Worm (Caenorhabditis elegans): ENCODE results near the gene srbc-45.

DNA sequence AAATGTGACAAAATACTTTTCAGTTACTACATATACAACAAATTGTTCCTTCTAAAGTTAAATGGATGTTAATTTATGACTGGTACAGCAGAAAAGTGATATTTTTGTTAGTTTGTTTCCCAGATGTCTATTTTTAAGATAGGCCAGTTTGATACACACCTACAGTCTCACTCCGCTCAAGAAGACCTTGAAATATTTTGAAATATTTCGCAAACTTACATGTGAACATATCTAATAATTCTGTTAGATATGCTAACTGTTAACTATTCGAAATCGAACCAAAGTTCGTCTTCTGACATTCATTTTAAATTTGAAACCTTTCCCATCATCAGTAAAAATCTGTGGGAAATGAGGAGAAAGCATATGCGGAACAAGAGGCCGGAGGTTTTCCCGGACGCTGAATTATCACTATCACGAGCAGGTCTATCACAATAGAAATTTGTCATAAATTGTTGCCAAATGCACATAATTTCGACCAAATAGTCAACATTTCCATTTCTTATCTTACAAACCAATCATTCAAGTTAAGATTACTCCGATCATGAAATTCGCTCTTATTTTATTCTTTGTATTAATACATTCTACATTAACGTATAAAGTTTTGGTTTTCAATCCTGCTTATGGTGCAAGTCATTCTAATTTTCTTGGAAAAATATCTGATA lies 16.5 kb downstream of the srbc-45 start, which contains the start of the genes ZC443.4 and ugt-18:
- TF ChIP-seq hmg-1.1 (GFP tag; IDR thresholded peaks at IDR 0.05) (no peak), mep-1 (tag; optimal IDR thresholded peaks at IDR 0.05) (no peak), pqm-1 (tag; optimal IDR thresholded peaks at IDR 0.05) (peak; percentile 60), fkh-10 (GFP tag; optimal IDR thresholded peaks at IDR 0.05) (no peak), dmd-6 (GFP tag; IDR thresholded peaks at IDR 0.05) (0 out of 2 replicates have a peak, but pooled peaks have one; percentile 10), nhr-237 (tag; optimal IDR thresholded peaks at IDR 0.05) (no peak), ztf-11 (tag; optimal IDR thresholded peaks at IDR 0.05) (no peak), D1046.2 (GFP tag; IDR thresholded peaks at IDR 0.05) (no peak), dpl-1 (GFP tag; optimal IDR thresholded peaks at IDR 0.05) (no peak), F49E8.2 (tag; optimal IDR thresholded peaks at IDR 0.05; ENCODE audit: borderline replicate concordance) (no peak)
